Fruit fly (Drosophila melanogaster) whole organism, embryonic: ENCODE results near the gene GNBP3.

Source experiments
- CG10274 ChIP-seq: fragments of 200-800 bp; sonication (Bioruptor generic); optimal IDR thresholded peaks from 3 replicates; lab custom pipeline; 2017; ENCODE audit warnings: missing biosample characterization, mild to moderate bottlenecking, missing genetic modification characterization
- CG10959 ChIP-seq: fragments of 200-800 bp; sonication (Bioruptor generic); IDR thresholded peaks from 2 replicates; pipeline ENCODE4 v1.3.6; 2022; ENCODE audit warnings: missing biosample characterization, missing genetic modification characterization
- CG13296 ChIP-seq: fragments of 200-800 bp; sonication (Bioruptor generic); optimal IDR thresholded peaks from 3 replicates; lab custom pipeline; 2018; ENCODE audit warnings: missing biosample characterization, mild to moderate bottlenecking, missing genetic modification characterization
- CG14667 ChIP-seq: fragments of 200-800 bp; sonication (Bioruptor generic); IDR thresholded peaks from 2 replicates; pipeline ENCODE4 v1.3.6; 2022; ENCODE audit warnings: missing biosample characterization, missing genetic modification characterization
- CG16813 ChIP-seq: fragments of 200-800 bp; sonication (Bioruptor generic); IDR thresholded peaks from 3 replicates; pipeline ENCODE4 v1.3.6; 2022; ENCODE audit warnings: missing biosample characterization, missing genetic modification characterization; ENCODE audit not compliant: partially characterized antibody
- CG17912 ChIP-seq: fragments of 200-800 bp; sonication (Bioruptor generic); optimal IDR thresholded peaks from 2 replicates; lab custom pipeline; 2018; ENCODE audit warnings: missing biosample characterization, mild to moderate bottlenecking, missing genetic modification characterization
- CG2120 ChIP-seq: fragments of 200-800 bp; sonication (Bioruptor generic); optimal IDR thresholded peaks from 3 replicates; lab custom pipeline; 2016; ENCODE audit warnings: missing biosample characterization, missing genetic modification characterization
- CG2199 ChIP-seq: fragments of 200-800 bp; sonication (Bioruptor generic); IDR thresholded peaks from 3 replicates; pipeline ENCODE4 v1.3.6; 2022; ENCODE audit warnings: missing biosample characterization, missing genetic modification characterization
- CG2202 ChIP-seq: fragments of 200-800 bp; sonication (Bioruptor generic); optimal IDR thresholded peaks from 2 replicates; lab custom pipeline; 2018; ENCODE audit warnings: missing biosample characterization, mild to moderate bottlenecking, missing genetic modification characterization
- CG2889 ChIP-seq: fragments of 200-800 bp; sonication (Bioruptor generic); IDR thresholded peaks from 3 replicates; pipeline ENCODE4 v1.3.6; 2022; ENCODE audit warnings: missing biosample characterization, missing genetic modification characterization
- CG30403 ChIP-seq: fragments of 200-800 bp; sonication (Bioruptor generic); optimal IDR thresholded peaks from 3 replicates; lab custom pipeline; 2016; ENCODE audit warnings: missing biosample characterization, missing genetic modification characterization
- CG3065 ChIP-seq: fragments of 200-800 bp; sonication (Bioruptor generic); optimal IDR thresholded peaks from 2 replicates; lab custom pipeline; 2016; ENCODE audit warnings: missing biosample characterization, missing genetic modification characterization
- CG3407 ChIP-seq: fragments of 200-800 bp; sonication (Bioruptor generic); optimal IDR thresholded peaks from 2 replicates; lab custom pipeline; 2018; ENCODE audit warnings: missing biosample characterization, mild to moderate bottlenecking, missing genetic modification characterization
- CG7271 ChIP-seq: fragments of 200-800 bp; sonication (Bioruptor generic); optimal IDR thresholded peaks from 2 replicates; lab custom pipeline; 2018; ENCODE audit warnings: missing biosample characterization, mild to moderate bottlenecking, missing genetic modification characterization, moderate library complexity
- CG8281 ChIP-seq: fragments of 200-800 bp; sonication (Bioruptor generic); optimal IDR thresholded peaks from 2 replicates; lab custom pipeline; 2018; ENCODE audit warnings: missing biosample characterization, mild to moderate bottlenecking, missing genetic modification characterization, moderate library complexity
- CG8290 ChIP-seq, 3 experiments: fragments of 200-800 bp; sonication (Bioruptor generic); optimal IDR thresholded peaks; 2 replicates each; lab custom pipeline; 2016 to 2019; ENCODE audit warnings: missing biosample characterization in 3 of 3, missing genetic modification characterization in 3 of 3, mild to moderate bottlenecking in 2 of 3, moderate library complexity in 1 of 3
- CG8478 ChIP-seq: fragments of >200 bp; optimal IDR thresholded peaks from 2 replicates; lab custom pipeline; 2018
- CG9932 ChIP-seq: fragments of 200-800 bp; sonication (Bioruptor generic); IDR thresholded peaks from 2 replicates; pipeline ENCODE4 v1.3.6; 2022; ENCODE audit warnings: missing biosample characterization, missing genetic modification characterization
- CHES-1-like ChIP-seq: fragments of 200-800 bp; sonication (Bioruptor generic); optimal IDR thresholded peaks from 2 replicates; lab custom pipeline; 2016; ENCODE audit warnings: missing biosample characterization, missing genetic modification characterization
- D ChIP-seq, 2 experiments: fragments of 200-800 bp in 1 of 2; fragments of >200 bp in 1 of 2; sonication (Bioruptor generic) in 1 of 2; optimal IDR thresholded peaks; 2 replicates in 1 of 2; 3 replicates in 1 of 2; lab custom pipeline; 2017; ENCODE audit warnings: mild to moderate bottlenecking in 1 of 2, missing biosample characterization in 1 of 2, missing genetic modification characterization in 1 of 2, missing genetic modification reagents in 1 of 2
- Doc2 ChIP-seq: fragments of 200-800 bp; sonication (Bioruptor generic); IDR thresholded peaks from 2 replicates; pipeline ENCODE4 v1.3.6; 2022; ENCODE audit warnings: missing biosample characterization, missing genetic modification characterization
- Dref ChIP-seq: fragments of 200-800 bp; sonication (Bioruptor generic); IDR thresholded peaks from 2 replicates; pipeline ENCODE4 v1.3.6; 2022; ENCODE audit warnings: missing biosample characterization, missing genetic modification characterization
- E2f2 ChIP-seq: fragments of 200-800 bp; sonication (Bioruptor generic); IDR thresholded peaks from 2 replicates; pipeline ENCODE4 v1.3.6; 2022; ENCODE audit warnings: missing biosample characterization, missing genetic modification characterization
- Ets65A ChIP-seq: fragments of 200-800 bp; sonication (Bioruptor generic); peaks from one replicate; lab custom pipeline; 2016; ENCODE audit warnings: missing biosample characterization, missing genetic modification characterization
- Fer2 ChIP-seq: fragments of 200-800 bp; sonication (Bioruptor generic); optimal IDR thresholded peaks from 2 replicates; lab custom pipeline; 2018; ENCODE audit warnings: missing biosample characterization, mild to moderate bottlenecking, missing genetic modification characterization, moderate library complexity
- Lim3 ChIP-seq: fragments of 200-800 bp; sonication (Bioruptor generic); IDR thresholded peaks from 2 replicates; pipeline ENCODE4 v1.3.6; 2022; ENCODE audit warnings: missing biosample characterization, missing genetic modification characterization
- NfI ChIP-seq: fragments of 200-800 bp; sonication (Bioruptor generic); optimal IDR thresholded peaks from 3 replicates; lab custom pipeline; 2018; ENCODE audit warnings: missing biosample characterization, mild to moderate bottlenecking, missing genetic modification characterization, moderate library complexity
- Ssrp ChIP-seq: fragments of 200-800 bp; sonication (Bioruptor generic); optimal IDR thresholded peaks from 2 replicates; lab custom pipeline; 2018; ENCODE audit warnings: missing biosample characterization, mild to moderate bottlenecking, missing genetic modification characterization, moderate library complexity
- TFAM ChIP-seq: fragments of 200-800 bp; sonication (Bioruptor generic); optimal IDR thresholded peaks from 2 replicates; lab custom pipeline; 2017; ENCODE audit warnings: missing biosample characterization, missing genetic modification characterization, inconsistent platforms
- amos ChIP-seq: fragments of 200-800 bp; sonication (Bioruptor generic); IDR thresholded peaks from 2 replicates; pipeline ENCODE4 v1.3.6; 2022; ENCODE audit warnings: missing biosample characterization, missing genetic modification characterization; ENCODE audit not compliant: partially characterized antibody
- ash1 ChIP-seq: fragments of 200-800 bp; sonication (Bioruptor generic); optimal IDR thresholded peaks from 2 replicates; lab custom pipeline; 2018; ENCODE audit warnings: missing biosample characterization, mild to moderate bottlenecking, missing genetic modification characterization
- da ChIP-seq: fragments of 200-800 bp; sonication (Bioruptor generic); optimal IDR thresholded peaks from 2 replicates; lab custom pipeline; 2016; ENCODE audit warnings: missing biosample characterization, missing genetic modification characterization
- dan ChIP-seq: fragments of 200-800 bp; sonication (Bioruptor generic); IDR thresholded peaks from 2 replicates; pipeline ENCODE4 v1.3.6; 2022; ENCODE audit warnings: missing biosample characterization, missing genetic modification characterization
- dati ChIP-seq: fragments of 200-800 bp; sonication (Bioruptor generic); IDR thresholded peaks from 2 replicates; pipeline ENCODE4 v1.3.6; 2022; ENCODE audit warnings: missing biosample characterization, missing genetic modification characterization
- emc ChIP-seq: fragments of 200-800 bp; sonication (Bioruptor generic); optimal IDR thresholded peaks from 2 replicates; lab custom pipeline; 2016; ENCODE audit warnings: missing biosample characterization, missing genetic modification characterization
- ems ChIP-seq: fragments of 200-800 bp; sonication (Bioruptor generic); optimal IDR thresholded peaks from 3 replicates; lab custom pipeline; 2016; ENCODE audit warnings: missing biosample characterization, missing genetic modification characterization
- eve ChIP-seq, 2 experiments: fragments of >200 bp; optimal IDR thresholded peaks; 2 replicates each; lab custom pipeline; 2017; ENCODE audit warnings: missing biosample characterization in 2 of 2, missing genetic modification characterization in 2 of 2
- fd96Cb ChIP-seq: fragments of 200-800 bp; sonication (Bioruptor generic); optimal IDR thresholded peaks from 2 replicates; lab custom pipeline; 2018; ENCODE audit warnings: missing biosample characterization, mild to moderate bottlenecking, missing genetic modification characterization, moderate library complexity
- ftz-f1 ChIP-seq: fragments of 200-800 bp; sonication (Bioruptor generic); optimal IDR thresholded peaks from 2 replicates; lab custom pipeline; 2016; ENCODE audit warnings: missing biosample characterization, missing genetic modification characterization
- gem ChIP-seq: fragments of 200-800 bp; sonication (Bioruptor generic); optimal IDR thresholded peaks from 2 replicates; lab custom pipeline; 2019; ENCODE audit warnings: missing biosample characterization, mild to moderate bottlenecking, missing genetic modification characterization, moderate library complexity
- gsb-n ChIP-seq: fragments of 200-800 bp; sonication (Bioruptor generic); optimal IDR thresholded peaks from 3 replicates; lab custom pipeline; 2018; ENCODE audit warnings: missing biosample characterization, mild to moderate bottlenecking, missing genetic modification characterization
- h ChIP-seq: fragments of >200 bp; optimal IDR thresholded peaks from 2 replicates; lab custom pipeline; 2017
- hkb ChIP-seq, 2 experiments: fragments of 200-800 bp in 1 of 2; fragments of >200 bp in 1 of 2; sonication (Bioruptor generic) in 1 of 2; IDR thresholded peaks in 1 of 2; optimal IDR thresholded peaks in 1 of 2; 2 replicates each; pipeline versions ENCODE4 v1.3.6 to Lab custom; 2017 to 2022; ENCODE audit warnings: missing biosample characterization in 1 of 2, missing genetic modification characterization in 1 of 2
- jing ChIP-seq: fragments of 200-800 bp; sonication (Bioruptor generic); optimal IDR thresholded peaks from 2 replicates; lab custom pipeline; 2018; ENCODE audit warnings: missing biosample characterization, mild to moderate bottlenecking, missing genetic modification characterization
- nom ChIP-seq: fragments of 200-800 bp; sonication (Bioruptor generic); optimal IDR thresholded peaks from 2 replicates; lab custom pipeline; 2017; ENCODE audit warnings: missing biosample characterization, missing genetic modification characterization, mild to moderate bottlenecking, moderate library complexity, missing genetic modification reagents
- pb ChIP-seq: fragments of 200-800 bp; sonication (Bioruptor generic); optimal IDR thresholded peaks from 3 replicates; lab custom pipeline; 2016; ENCODE audit warnings: missing biosample characterization, missing genetic modification characterization
- pita ChIP-seq: fragments of 200-800 bp; sonication (Bioruptor generic); optimal IDR thresholded peaks from 2 replicates; lab custom pipeline; 2017; ENCODE audit warnings: missing biosample characterization, mild to moderate bottlenecking, missing genetic modification characterization
- ro ChIP-seq: fragments of 200-800 bp; sonication (Bioruptor generic); IDR thresholded peaks from 2 replicates; pipeline ENCODE4 v1.3.6; 2022; ENCODE audit warnings: missing biosample characterization, missing genetic modification characterization
- sisA ChIP-seq: fragments of 200-800 bp; sonication (Bioruptor generic); IDR thresholded peaks from 2 replicates; pipeline ENCODE4 v1.3.6; 2022; ENCODE audit warnings: missing biosample characterization, missing genetic modification characterization
- tin ChIP-seq: fragments of 200-800 bp; sonication (Bioruptor generic); optimal IDR thresholded peaks from 3 replicates; lab custom pipeline; 2016; ENCODE audit warnings: missing biosample characterization, missing genetic modification characterization
- ttk ChIP-seq: fragments of 200-800 bp; sonication (Bioruptor generic); IDR thresholded peaks from 2 replicates; pipeline ENCODE4 v2.1.2; 2022; ENCODE audit warnings: missing biosample characterization, missing genetic modification characterization
- zfh2 ChIP-seq: fragments of 200-800 bp; sonication (Bioruptor generic); optimal IDR thresholded peaks from 2 replicates; lab custom pipeline; 2016; ENCODE audit warnings: missing biosample characterization, missing genetic modification characterization

The GNBP3 gene

DNA sequence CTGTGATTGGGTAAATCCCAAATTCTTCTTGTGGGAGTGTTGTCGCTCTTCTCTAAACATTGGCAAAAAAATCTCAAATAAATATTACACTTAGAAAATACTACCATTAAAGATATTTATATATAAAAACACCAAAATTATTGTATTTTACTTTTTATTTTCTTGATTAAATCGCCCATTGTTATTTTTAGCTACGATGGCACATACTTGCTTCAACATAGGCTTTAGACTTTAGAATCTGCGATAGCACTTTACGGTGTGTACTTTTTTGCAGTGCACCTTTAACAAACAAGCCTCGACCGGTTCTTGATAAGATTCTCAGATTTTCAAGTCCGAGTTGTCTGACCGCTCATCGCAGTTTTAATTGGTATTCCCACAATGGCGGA is at the start of gene GNBP3 (continued):
- peak; percentile 16 for TF ChIP-seq NfI (GFP tag; lab: Kevin White, UChicago)
- peak; percentile 37 for TF ChIP-seq CG3407
- TF ChIP-seq CG14667 (GFP tag; lab: Robert Waterston, UW): no peak
- no peak for TF ChIP-seq CG8478 (lab: Kevin White, UChicago)
- no peak for TF ChIP-seq dan (GFP tag; lab: Robert Waterston, UW)
- no peak for TF ChIP-seq pb (GFP tag; lab: Kevin White, UChicago)
- no peak for TF ChIP-seq Dref (GFP tag; lab: Robert Waterston, UW)
- peak; percentile 62 for TF ChIP-seq CG30403 (GFP tag; lab: Kevin White, UChicago)
- TF ChIP-seq dati (GFP tag; lab: Robert Waterston, UW): no peak
- TF ChIP-seq Lim3 (GFP tag; lab: Robert Waterston, UW): no peak
- TF ChIP-seq tin: peak; percentile 66
- no peak for TF ChIP-seq TFAM (GFP tag; lab: Kevin White, UChicago)
- no peak for TF ChIP-seq h (lab: Kevin White, UChicago)
- no peak for TF ChIP-seq eve (GFP tag; optimal IDR thresholded peaks at IDR 0.05; lab: Kevin White, UChicago)
- TF ChIP-seq ash1 (GFP tag; lab: Kevin White, UChicago): no peak
- TF ChIP-seq da (GFP tag; lab: Kevin White, UChicago): no peak
- peak; percentile 28 for TF ChIP-seq Ssrp (tag; lab: Kevin White, UChicago)
- TF ChIP-seq ro (GFP tag; lab: Robert Waterston, UW): no peak
- TF ChIP-seq CG16813 (GFP tag; lab: Robert Waterston, UW): no peak
- TF ChIP-seq CG17912 (GFP tag; lab: Kevin White, UChicago): no peak
- TF ChIP-seq CHES-1-like (GFP tag; lab: Kevin White, UChicago): no peak
- no peak for TF ChIP-seq CG2199 (GFP tag; lab: Robert Waterston, UW)
- no peak for TF ChIP-seq ttk
- TF ChIP-seq hkb (optimal IDR thresholded peaks at IDR 0.05; lab: Kevin White, UChicago): no peak
- TF ChIP-seq hkb (GFP tag; IDR thresholded peaks at IDR 0.05; lab: Robert Waterston, UW): peak; percentile 87
- TF ChIP-seq D (optimal IDR thresholded peaks at IDR 0.05; lab: Kevin White, UChicago): no peak
- TF ChIP-seq D (GFP tag; optimal IDR thresholded peaks at IDR 0.05; lab: Kevin White, UChicago): peak; percentile 21
- peak; percentile 57 for TF ChIP-seq CG9932 (GFP tag; lab: Robert Waterston, UW)
- TF ChIP-seq CG2889 (GFP tag; lab: Robert Waterston, UW): no peak
- peak; percentile 49 for TF ChIP-seq CG8281 (tag; lab: Kevin White, UChicago)
- TF ChIP-seq sisA: peak; percentile 78
- TF ChIP-seq CG10274 (GFP tag; lab: Kevin White, UChicago): no peak
- peak; percentile 80 for TF ChIP-seq gem (tag; lab: Kevin White, UChicago)
- TF ChIP-seq CG8290 (GFP tag; optimal IDR thresholded peaks at IDR 0.05; lab: Kevin White, UChicago): peak; percentile 63
- TF ChIP-seq CG8290 (tag; optimal IDR thresholded peaks at IDR 0.05; lab: Kevin White, UChicago): no peak
- no peak for TF ChIP-seq ftz-f1 (GFP tag; lab: Kevin White, UChicago)
- TF ChIP-seq CG2120 (GFP tag; lab: Kevin White, UChicago): peak; percentile 69
- TF ChIP-seq amos: no peak
- peak; percentile 38 for TF ChIP-seq Ets65A (GFP tag; lab: Kevin White, UChicago)
- no peak for TF ChIP-seq CG7271 (tag; lab: Kevin White, UChicago)
- TF ChIP-seq CG2202 (tag; lab: Kevin White, UChicago): peak; percentile 45
- no peak for TF ChIP-seq Doc2 (GFP tag; lab: Robert Waterston, UW)
- TF ChIP-seq pita: no peak
- peak; percentile 91 for TF ChIP-seq nom (GFP tag; lab: Kevin White, UChicago)
- TF ChIP-seq E2f2 (GFP tag; lab: Robert Waterston, UW): 0 out of 2 replicates have a peak, but pooled peaks have one; percentile 8
- TF ChIP-seq CG10959: peak; percentile 69
- TF ChIP-seq gsb-n: peak; percentile 35
- peak; percentile 19 for TF ChIP-seq zfh2 (GFP tag; lab: Kevin White, UChicago)
- no peak for TF ChIP-seq jing (GFP tag; lab: Kevin White, UChicago)
- peak; percentile 51 for TF ChIP-seq fd96Cb
- no peak for TF ChIP-seq CG3065
- TF ChIP-seq Fer2 (tag; lab: Kevin White, UChicago): peak; percentile 34
- no peak for TF ChIP-seq CG13296 (GFP tag; lab: Kevin White, UChicago)
- no peak for TF ChIP-seq ems (GFP tag; lab: Kevin White, UChicago)
- no peak for TF ChIP-seq emc (GFP tag; lab: Kevin White, UChicago)
